Worm (Caenorhabditis elegans) whole organism, L4 larva: ENCODE results near the gene irld-61.

Experiments used
- D1046.2 ChIP-seq: fragments of 200-800 bp; sonication (Bioruptor generic); IDR thresholded peaks from 2 replicates; pipeline ENCODE4 v1.3.6; 2022; ENCODE audit warnings: missing genetic modification characterization, missing compliant biosample characterization
- F44E2.7 ChIP-seq: fragments of 200-800 bp; sonication (Bioruptor generic); IDR thresholded peaks from 2 replicates; pipeline ENCODE4 v2.1.2; 2022; ENCODE audit warnings: missing genetic modification characterization, missing compliant biosample characterization
- Y105C5A.15 ChIP-seq: fragments of 200-800 bp; sonication (Bioruptor generic); IDR thresholded peaks from 2 replicates; pipeline ENCODE4 v1.3.6; 2022; ENCODE audit warnings: missing genetic modification characterization, missing compliant biosample characterization
- Y5F2A.4 ChIP-seq: fragments of 200-800 bp; sonication (Bioruptor generic); optimal IDR thresholded peaks from 2 replicates; lab custom pipeline; 2018; ENCODE audit warnings: mild to moderate bottlenecking, missing genetic modification characterization, missing compliant biosample characterization
- Y75B8A.6 ChIP-seq: fragments of 200-800 bp; sonication (Bioruptor generic); IDR thresholded peaks from 2 replicates; pipeline ENCODE4 v1.3.6; 2022; ENCODE audit warnings: missing genetic modification reagents, missing genetic modification characterization, missing compliant biosample characterization
- ceh-28 ChIP-seq: fragments of 150-350 bp; optimal IDR thresholded peaks from 2 replicates; lab custom pipeline; 2014; ENCODE audit warnings: missing biosample characterization, missing genetic modification reagents, missing genetic modification characterization
- cey-2 ChIP-seq: sonication (generic microtip); optimal IDR thresholded peaks from 3 replicates; lab custom pipeline; 2017; ENCODE audit warnings: missing genetic modification characterization, mild to moderate bottlenecking, missing compliant biosample characterization, antibody characterized with exemption, borderline replicate concordance; ENCODE audit not compliant: insufficient read depth
- dve-1 ChIP-seq: sonication (generic microtip); optimal IDR thresholded peaks from 2 replicates; lab custom pipeline; 2017; ENCODE audit warnings: antibody characterized with exemption, mild to moderate bottlenecking, missing genetic modification characterization, missing compliant biosample characterization; ENCODE audit not compliant: insufficient read depth
- fkh-10 ChIP-seq: fragments of 150-350 bp; optimal IDR thresholded peaks from 2 replicates; lab custom pipeline; 2014; ENCODE audit warnings: missing biosample characterization, missing genetic modification reagents, missing genetic modification characterization
- hlh-11 ChIP-seq: fragments of 200-800 bp; sonication (Bioruptor generic); optimal IDR thresholded peaks from 2 replicates; lab custom pipeline; 2018; ENCODE audit warnings: mild to moderate bottlenecking, missing genetic modification characterization, missing compliant biosample characterization
- hlh-30 ChIP-seq: sonication (generic microtip); optimal IDR thresholded peaks from 2 replicates; lab custom pipeline; 2017; ENCODE audit warnings: antibody characterized with exemption, mild to moderate bottlenecking, missing genetic modification characterization, missing compliant biosample characterization; ENCODE audit not compliant: insufficient read depth
- hmg-1.1 ChIP-seq: fragments of 200-800 bp; sonication (Bioruptor generic); IDR thresholded peaks from 2 replicates; pipeline ENCODE4 v1.3.6; 2022; ENCODE audit warnings: missing genetic modification reagents, missing genetic modification characterization, missing compliant biosample characterization
- lin-1 ChIP-seq: fragments of 200-800 bp; sonication (Bioruptor generic); IDR thresholded peaks from 2 replicates; pipeline ENCODE4 v1.3.6; 2022; ENCODE audit warnings: missing genetic modification reagents, missing genetic modification characterization, missing compliant biosample characterization
- lin-39 ChIP-seq: fragments of 150-350 bp; optimal IDR thresholded peaks from 2 replicates; lab custom pipeline; 2014; ENCODE audit warnings: missing biosample characterization, missing genetic modification reagents, missing genetic modification characterization
- mdl-1 ChIP-seq, 2 experiments: fragments of 150-350 bp in 1 of 2; sonication (generic microtip) in 1 of 2; optimal IDR thresholded peaks; 2 replicates each; lab custom pipeline; 2014 to 2017; ENCODE audit warnings: missing biosample characterization in 2 of 2, missing genetic modification characterization in 2 of 2
- mdt-29 ChIP-seq: fragments of 200-800 bp; sonication (Bioruptor generic); IDR thresholded peaks from 2 replicates; pipeline ENCODE4 v1.3.6; 2022; ENCODE audit warnings: missing genetic modification reagents, missing genetic modification characterization, missing compliant biosample characterization
- mes-2 ChIP-seq: sonication (generic microtip); optimal IDR thresholded peaks from 2 replicates; lab custom pipeline; 2016; ENCODE audit warnings: missing genotype, mild to moderate bottlenecking, missing genetic modification characterization, missing compliant biosample characterization; ENCODE audit not compliant: poor library complexity, severe bottlenecking
- mxl-3 ChIP-seq: fragments of 200-800 bp; sonication (Bioruptor generic); optimal IDR thresholded peaks from 2 replicates; lab custom pipeline; 2018; ENCODE audit warnings: mild to moderate bottlenecking, missing genetic modification characterization, missing compliant biosample characterization
- nhr-10 ChIP-seq: fragments of 150-350 bp; optimal IDR thresholded peaks from 2 replicates; lab custom pipeline; 2014; ENCODE audit warnings: missing biosample characterization, missing genetic modification characterization
- nhr-102 ChIP-seq: sonication (generic microtip); optimal IDR thresholded peaks from 2 replicates; lab custom pipeline; 2016; ENCODE audit warnings: mild to moderate bottlenecking, missing genetic modification characterization, moderate library complexity, missing compliant biosample characterization
- nhr-111 ChIP-seq: fragments of 200-800 bp; sonication (Bioruptor generic); optimal IDR thresholded peaks from 2 replicates; lab custom pipeline; 2018; ENCODE audit warnings: mild to moderate bottlenecking, missing genetic modification characterization, missing compliant biosample characterization
- nhr-237 ChIP-seq: sonication (generic microtip); optimal IDR thresholded peaks from 2 replicates; lab custom pipeline; 2017; ENCODE audit warnings: missing biosample characterization, missing genetic modification characterization
- nhr-28 ChIP-seq: fragments of 150-350 bp; optimal IDR thresholded peaks from 2 replicates; lab custom pipeline; 2014; ENCODE audit warnings: missing biosample characterization, missing genetic modification characterization
- nhr-42 ChIP-seq: fragments of 200-800 bp; sonication (Bioruptor generic); IDR thresholded peaks from 2 replicates; pipeline ENCODE4 v1.3.6; 2022; ENCODE audit warnings: missing genetic modification characterization, missing compliant biosample characterization
- saeg-2 ChIP-seq: fragments of 200-800 bp; sonication (Bioruptor generic); IDR thresholded peaks from 2 replicates; pipeline ENCODE4 v1.3.6; 2022; ENCODE audit warnings: missing genetic modification reagents, missing genetic modification characterization, missing compliant biosample characterization
- spr-1 ChIP-seq: sonication (generic microtip); optimal IDR thresholded peaks from 2 replicates; lab custom pipeline; 2016; ENCODE audit warnings: mild to moderate bottlenecking, missing genetic modification characterization, missing compliant biosample characterization
- tra-1 ChIP-seq: fragments of 200-800 bp; sonication (Bioruptor generic); IDR thresholded peaks from 2 replicates; pipeline ENCODE4 v1.3.6; 2022; ENCODE audit warnings: missing genetic modification reagents, missing genetic modification characterization, missing compliant biosample characterization
- unc-62 ChIP-seq, 3 experiments: fragments of 150-350 bp in 1 of 3; sonication (generic microtip); optimal IDR thresholded peaks in 2 of 3; peaks in 1 of 3; 1 replicate in 1 of 3; 2 replicates in 2 of 3; lab custom pipeline; 2014 to 2017; ENCODE audit warnings: missing biosample characterization in 3 of 3, missing genetic modification characterization in 3 of 3, missing genetic modification reagents in 3 of 3, missing genotype in 1 of 3
- zag-1 ChIP-seq: fragments of 150-350 bp; optimal IDR thresholded peaks from 2 replicates; lab custom pipeline; 2014; ENCODE audit warnings: missing biosample characterization, missing genetic modification characterization
- zfp-3 ChIP-seq: fragments of 200-800 bp; sonication (Bioruptor generic); conservative IDR thresholded peaks from 2 replicates; pipeline ENCODE4 v1.3.6; 2022; ENCODE audit warnings: missing genetic modification reagents, missing genetic modification characterization, missing compliant biosample characterization

The irld-61 gene

ce11 chrIII:12789420-12789819, 25.1 kb downstream of the irld-61 start, which contains the start of gene BE10.1 (continued):
- TF ChIP-seq zfp-3 (GFP tag; lab: Robert Waterston, UW) (no peak), mes-2 (tag; lab: Kevin White, UChicago) (no peak), spr-1 (no peak)

ce11 chrIII:12794200-12794599, 29.8 kb downstream of the irld-61 start:
- TF ChIP-seq unc-62 (GFP tag; optimal IDR thresholded peaks at IDR 0.05 in 1 of 2; lab: Kevin White, UChicago): no peak
- TF ChIP-seq unc-62 (tag; optimal IDR thresholded peaks at IDR 0.05; lab: Kevin White, UChicago): no peak
- TF ChIP-seq ceh-28 (tag; lab: Kevin White, UChicago): peak; percentile 95
- no peak for TF ChIP-seq nhr-42 (GFP tag; lab: Robert Waterston, UW)
- TF ChIP-seq Y75B8A.6 (GFP tag; lab: Robert Waterston, UW): no peak
- TF ChIP-seq F44E2.7 (GFP tag; lab: Robert Waterston, UW): no peak
- TF ChIP-seq lin-39 (tag; lab: Kevin White, UChicago): no peak
- no peak for TF ChIP-seq lin-1 (GFP tag; lab: Robert Waterston, UW)
- TF ChIP-seq, all 104 proteins: peak for 1

- peak; percentile 9 for TF ChIP-seq nhr-28 (tag; lab: Kevin White, UChicago)
- no peak for TF ChIP-seq tra-1 (GFP tag; lab: Robert Waterston, UW)
- no peak for TF ChIP-seq dve-1 (tag; lab: Kevin White, UChicago)
- TF ChIP-seq saeg-2: no peak
- no peak for TF ChIP-seq nhr-102 (tag; lab: Kevin White, UChicago)
Observed at ce11 chrIII:12798469-12798868, 34.1 kb downstream of the irld-61 start, which contains the start of gene agmo-1. Gene agmo-1, minus strand, starts transcription at chrIII:12798569.

- TF ChIP-seq mes-2 (tag; lab: Kevin White, UChicago): no peak
- peak; percentile 43 for TF ChIP-seq nhr-28 (tag; lab: Kevin White, UChicago)
- TF ChIP-seq hmg-1.1: no peak
- TF ChIP-seq nhr-111 (GFP tag; lab: Kevin White, UChicago): no peak
- no peak for TF ChIP-seq mdt-29 (GFP tag; lab: Robert Waterston, UW)
- TF ChIP-seq hlh-11 (tag; lab: Kevin White, UChicago): peak; percentile 68
- TF ChIP-seq hlh-30 (tag; lab: Kevin White, UChicago): peak; percentile 51
- no peak for TF ChIP-seq Y105C5A.15
- TF ChIP-seq unc-62 (GFP tag; optimal IDR thresholded peaks at IDR 0.05 in 1 of 2; lab: Kevin White, UChicago): no peak
- TF ChIP-seq unc-62 (tag; optimal IDR thresholded peaks at IDR 0.05; lab: Kevin White, UChicago): no peak
- no peak for TF ChIP-seq zag-1 (tag; lab: Kevin White, UChicago)
- TF ChIP-seq mdl-1 (tag; optimal IDR thresholded peaks at IDR 0.05; lab: Kevin White, UChicago): peak in 1 of 2 experiments; percentile 23
- TF ChIP-seq mxl-3 (GFP tag; lab: Kevin White, UChicago): peak; percentile 66
Observed at ce11 chrIII:12800529-12800928, 36.2 kb downstream of the irld-61 start.

- TF ChIP-seq D1046.2 (GFP tag; lab: Robert Waterston, UW) (no peak), cey-2 (tag; lab: Kevin White, UChicago) (no peak), Y5F2A.4 (no peak), fkh-10 (no peak), nhr-237 (no peak), nhr-10 (tag; lab: Kevin White, UChicago) (no peak)
- TF ChIP-seq, all 104 proteins: peak for 0
Observed at ce11 chrIII:12806712-12807111, 42.4 kb downstream of the irld-61 start, which contains the start of gene BE10.5. Gene BE10.5, minus strand, starts transcription at chrIII:12806812.
